Worm (Caenorhabditis elegans): ENCODE measurements around the gene K07H8.8.

Gene K07H8.8

DNA sequence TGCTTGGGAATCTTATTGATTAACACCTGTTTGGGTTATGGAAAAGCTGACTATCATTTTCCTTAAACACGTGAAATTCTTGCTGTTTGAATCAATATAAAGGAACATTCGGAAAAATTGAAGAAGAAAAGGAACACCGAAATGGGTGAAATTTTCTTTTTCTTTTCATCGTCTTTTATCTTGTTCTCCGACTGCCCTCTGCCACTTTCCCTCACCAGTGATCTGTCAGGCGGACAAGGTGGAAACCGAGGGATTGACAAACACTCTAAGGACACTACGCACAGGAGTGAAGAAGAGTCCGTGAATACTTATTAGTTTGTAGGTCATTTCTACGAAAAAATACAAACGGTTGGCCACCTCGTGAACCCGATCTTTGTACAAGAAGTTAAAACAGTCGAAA, 34.9 kb downstream of the K07H8.8 start:
- TF ChIP-seq aly-2 (tag; optimal IDR thresholded peaks at IDR 0.05) = no peak
- peak; percentile 17 for TF ChIP-seq hlh-30 (tag; optimal IDR thresholded peaks at IDR 0.05; ENCODE audit: insufficient read depth)
- TF ChIP-seq hlh-11 (tag; optimal IDR thresholded peaks at IDR 0.05) = peak; percentile 9

DNA sequence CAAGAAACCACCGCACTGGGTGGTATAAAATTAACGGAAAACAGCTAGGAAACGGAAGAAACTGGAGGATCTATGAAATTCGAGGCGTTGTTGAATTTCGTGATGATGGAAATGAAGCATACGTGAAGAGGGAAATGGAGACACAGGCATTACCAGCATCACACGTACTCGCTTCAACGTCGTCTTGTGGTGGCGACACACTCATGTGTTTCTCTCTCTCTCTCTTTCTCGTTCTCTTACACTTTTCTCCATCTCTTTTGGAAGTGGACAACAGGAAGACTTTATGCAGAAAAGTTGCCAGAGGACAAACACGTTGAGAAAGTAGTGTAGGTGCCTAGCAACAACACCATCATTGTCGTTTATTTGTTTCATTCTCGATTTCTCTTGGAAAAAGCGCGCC, 35.8 kb downstream of the K07H8.8 start:
- peak; percentile 81 for TF ChIP-seq mxl-3 (GFP tag; optimal IDR thresholded peaks at IDR 0.05)
- TF ChIP-seq nhr-77 (tag; optimal IDR thresholded peaks at IDR 0.05) = peak; percentile 19
- peak in 1 of 2 experiments; percentile 38 for TF ChIP-seq lsy-2 (tag; optimal IDR thresholded peaks at IDR 0.05)
- no peak for TF ChIP-seq jun-1 (tag; optimal IDR thresholded peaks at IDR 0.05)
- peak; percentile 95 for TF ChIP-seq hlh-30 (tag; optimal IDR thresholded peaks at IDR 0.05; ENCODE audit: insufficient read depth)
- TF ChIP-seq R02D3.7 (tag; optimal IDR thresholded peaks at IDR 0.05) = no peak
- peak; percentile 22 for TF ChIP-seq nhr-11 (tag; optimal IDR thresholded peaks at IDR 0.05)
- peak; percentile 25 for TF ChIP-seq hlh-11 (tag; optimal IDR thresholded peaks at IDR 0.05)
- peak; percentile 5 for TF ChIP-seq mep-1 (tag; optimal IDR thresholded peaks at IDR 0.05)
- TF ChIP-seq mdl-1 (tag; optimal IDR thresholded peaks at IDR 0.05) = peak in 1 of 2 experiments; percentile 72
- peak; percentile 41 for TF ChIP-seq nhr-28 (tag; optimal IDR thresholded peaks at IDR 0.05)
- no peak for TF ChIP-seq daf-16 (GFP tag; optimal IDR thresholded peaks at IDR 0.05)
- peak; percentile 13 for TF ChIP-seq daf-16 (tag; optimal IDR thresholded peaks at IDR 0.05)
- TF ChIP-seq zfp-3 (GFP tag; conservative IDR thresholded peaks at IDR 0.05) = no peak
- no peak for TF ChIP-seq lir-3 (tag; optimal IDR thresholded peaks at IDR 0.05)
- TF ChIP-seq hmg-1.1 (GFP tag; IDR thresholded peaks at IDR 0.05) = 0 out of 2 replicates have a peak, but pooled peaks have one; percentile 15
- no peak for TF ChIP-seq dve-1 (tag; optimal IDR thresholded peaks at IDR 0.05; ENCODE audit: insufficient read depth)
- TF ChIP-seq dmd-6 (GFP tag; IDR thresholded peaks at IDR 0.05) = 0 out of 2 replicates have a peak, but pooled peaks have one; percentile 10
- no peak for TF ChIP-seq set-16 (GFP tag; IDR thresholded peaks at IDR 0.05)

DNA sequence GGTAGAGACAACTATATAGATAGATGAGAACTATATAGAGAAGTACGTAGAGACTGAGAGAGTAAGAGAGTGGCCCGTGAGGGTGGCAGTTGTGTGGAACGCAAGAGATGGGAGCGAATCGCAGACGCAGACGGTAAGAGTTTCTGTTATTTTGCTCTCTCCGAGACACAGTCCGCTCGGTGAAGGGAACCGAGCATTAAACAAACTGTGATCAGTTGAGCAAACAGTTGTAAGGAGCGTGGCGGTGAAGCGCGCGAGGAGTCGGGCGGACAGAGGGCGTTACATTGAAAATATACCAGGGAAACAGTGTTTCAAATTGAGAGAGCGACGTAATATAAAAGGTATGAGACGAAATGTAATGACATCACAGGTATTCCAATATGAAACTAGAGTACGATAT, 38.7 kb downstream of the K07H8.8 start:
- no peak for TF ChIP-seq ceh-44 (GFP tag; IDR thresholded peaks at IDR 0.05)
- no peak for TF ChIP-seq T26A8.4 (GFP tag; IDR thresholded peaks at IDR 0.05)
- TF ChIP-seq tag-97 (GFP tag; IDR thresholded peaks at IDR 0.05) = no peak
- peak; percentile 30 for TF ChIP-seq nhr-6 (tag; optimal IDR thresholded peaks at IDR 0.05)
- no peak for TF ChIP-seq snpc-1.2 (GFP tag; IDR thresholded peaks at IDR 0.05)
- TF ChIP-seq nhr-77 (tag; optimal IDR thresholded peaks at IDR 0.05) = peak; percentile 33
- peak; percentile 44; the same call in 1 of the 2 replicates for TF ChIP-seq arid-1 (GFP tag; conservative IDR thresholded peaks at IDR 0.05)
- TF ChIP-seq ZK337.2 (GFP tag; IDR thresholded peaks at IDR 0.05) = no peak
- TF ChIP-seq php-3 (GFP tag; IDR thresholded peaks at IDR 0.05) = peak; percentile 64; the same call in 1 of the 2 replicates
- peak; percentile 80 for TF ChIP-seq mxl-3 (GFP tag; optimal IDR thresholded peaks at IDR 0.05)
- TF ChIP-seq hif-1 (tag; optimal IDR thresholded peaks at IDR 0.05) = peak in 1 of 2 experiments; percentile 61
- no peak for TF ChIP-seq egl-43 (GFP tag; IDR thresholded peaks at IDR 0.05)
- TF ChIP-seq ama-1 (optimal IDR thresholded peaks at IDR 0.05) = no peak
- peak; percentile 31; the same call in 1 of the 2 replicates for TF ChIP-seq lin-1 (GFP tag; IDR thresholded peaks at IDR 0.05)
- TF ChIP-seq T20F7.1 (GFP tag; optimal IDR thresholded peaks at IDR 0.05) = peak; percentile 43
- TF ChIP-seq dve-1 (tag; optimal IDR thresholded peaks at IDR 0.05; ENCODE audit: insufficient read depth) = peak; percentile 78
- TF ChIP-seq pqm-1 (tag; optimal IDR thresholded peaks at IDR 0.05) = peak; percentile 21
- no peak for TF ChIP-seq zag-1 (tag; optimal IDR thresholded peaks at IDR 0.05)
- no peak for TF ChIP-seq aly-2 (tag; optimal IDR thresholded peaks at IDR 0.05)
- no peak for TF ChIP-seq dmd-8 (GFP tag; IDR thresholded peaks at IDR 0.05)
- peak; percentile 65 for TF ChIP-seq mes-2 (tag; optimal IDR thresholded peaks at IDR 0.05; ENCODE audit: poor library complexity, severe bottlenecking)
- TF ChIP-seq daf-16 (GFP tag; optimal IDR thresholded peaks at IDR 0.05) = no peak
- TF ChIP-seq daf-16 (tag; optimal IDR thresholded peaks at IDR 0.05) = peak; percentile 89
- TF ChIP-seq unc-39 (tag; optimal IDR thresholded peaks at IDR 0.05) = no peak
- TF ChIP-seq madf-9 (GFP tag; conservative IDR thresholded peaks at IDR 0.05) = no peak
- 0 out of 2 replicates have a peak, but pooled peaks have one; percentile 13 for TF ChIP-seq pha-4 (GFP tag; IDR thresholded peaks at IDR 0.05)
- TF ChIP-seq pha-4 (tag; optimal IDR thresholded peaks at IDR 0.05) = no peak
- TF ChIP-seq spr-1 (tag; optimal IDR thresholded peaks at IDR 0.05) = peak; percentile 48
- TF ChIP-seq unc-130 (GFP tag; optimal IDR thresholded peaks at IDR 0.05) = no peak
- peak; percentile 82 for TF ChIP-seq nhr-48 (tag; optimal IDR thresholded peaks at IDR 0.05)
- peak; percentile 91 for TF ChIP-seq dmd-6 (GFP tag; IDR thresholded peaks at IDR 0.05)
- TF ChIP-seq F37D6.2 (tag; optimal IDR thresholded peaks at IDR 0.05) = no peak
- TF ChIP-seq hlh-30 (tag; optimal IDR thresholded peaks at IDR 0.05; ENCODE audit: insufficient read depth) = peak; percentile 71
- TF ChIP-seq lsy-2 (tag; optimal IDR thresholded peaks at IDR 0.05) = peak in 1 of 2 experiments; percentile 34
- no peak for TF ChIP-seq egl-27 (tag; optimal IDR thresholded peaks at IDR 0.05)
